Fruit fly (Drosophila melanogaster) whole organism, embryonic: ENCODE data around the gene CG6511.

ENCODE experiments used
- B-H2 ChIP-seq: fragments of 200-800 bp; sonication (Bioruptor generic); optimal IDR thresholded peaks from 2 replicates; lab custom pipeline; 2018; ENCODE audit warnings: missing biosample characterization, mild to moderate bottlenecking, missing genetic modification characterization
- CG10366 ChIP-seq: fragments of 200-800 bp; sonication (Bioruptor generic); IDR thresholded peaks from 2 replicates; pipeline ENCODE4 v1.3.6; 2022; ENCODE audit warnings: missing biosample characterization, missing genetic modification characterization
- CG11723 ChIP-seq: fragments of 200-800 bp; sonication (Bioruptor generic); optimal IDR thresholded peaks from 2 replicates; lab custom pipeline; 2017; ENCODE audit warnings: missing biosample characterization, mild to moderate bottlenecking, missing genetic modification characterization
- CG12299 ChIP-seq: fragments of 200-800 bp; sonication (Bioruptor generic); optimal IDR thresholded peaks from 2 replicates; lab custom pipeline; 2018; ENCODE audit warnings: missing biosample characterization, mild to moderate bottlenecking, missing genetic modification characterization
- CG13123 ChIP-seq: fragments of 200-800 bp; sonication (Bioruptor generic); optimal IDR thresholded peaks from 2 replicates; lab custom pipeline; 2016; ENCODE audit warnings: missing biosample characterization, missing genetic modification characterization
- CG13894 ChIP-seq: fragments of 200-800 bp; sonication (Bioruptor generic); optimal IDR thresholded peaks from 3 replicates; lab custom pipeline; 2018; ENCODE audit warnings: missing biosample characterization, mild to moderate bottlenecking, missing genetic modification characterization, moderate library complexity
- CG14050 ChIP-seq: fragments of 200-800 bp; sonication (Bioruptor generic); IDR thresholded peaks from 3 replicates; pipeline ENCODE4 v1.3.6; 2022; ENCODE audit warnings: missing biosample characterization, missing genetic modification characterization
- CG14710 ChIP-seq: fragments of 200-800 bp; sonication (Bioruptor generic); optimal IDR thresholded peaks from 3 replicates; lab custom pipeline; 2019; ENCODE audit warnings: missing biosample characterization, mild to moderate bottlenecking, missing genetic modification characterization, moderate library complexity
- CG1529 ChIP-seq: fragments of 200-800 bp; sonication (Bioruptor generic); optimal IDR thresholded peaks from 3 replicates; lab custom pipeline; 2018; ENCODE audit warnings: missing biosample characterization, missing genetic modification characterization
- CG17829 ChIP-seq: fragments of 200-800 bp; optimal IDR thresholded peaks from 2 replicates; lab custom pipeline; 2019; ENCODE audit warnings: missing biosample characterization, mild to moderate bottlenecking, missing genetic modification characterization, moderate library complexity
- CG18011 ChIP-seq: fragments of 200-800 bp; sonication (Bioruptor generic); optimal IDR thresholded peaks from 2 replicates; lab custom pipeline; 2017; ENCODE audit warnings: missing biosample characterization, missing genetic modification characterization, mild to moderate bottlenecking, moderate library complexity, missing genotype
- CG18764 ChIP-seq: fragments of 200-800 bp; sonication (Bioruptor generic); optimal IDR thresholded peaks from 3 replicates; lab custom pipeline; 2016; ENCODE audit warnings: missing biosample characterization, missing genetic modification characterization
- CG2120 ChIP-seq: fragments of 200-800 bp; sonication (Bioruptor generic); optimal IDR thresholded peaks from 3 replicates; lab custom pipeline; 2016; ENCODE audit warnings: missing biosample characterization, missing genetic modification characterization
- CG2199 ChIP-seq: fragments of 200-800 bp; sonication (Bioruptor generic); IDR thresholded peaks from 3 replicates; pipeline ENCODE4 v1.3.6; 2022; ENCODE audit warnings: missing biosample characterization, missing genetic modification characterization
- CG33557 ChIP-seq: fragments of 200-800 bp; sonication (Bioruptor generic); optimal IDR thresholded peaks from 2 replicates; lab custom pipeline; 2019; ENCODE audit warnings: missing biosample characterization, mild to moderate bottlenecking, missing genetic modification characterization, moderate library complexity
- CG3838 ChIP-seq: fragments of 200-800 bp; sonication (Bioruptor generic); optimal IDR thresholded peaks from 3 replicates; lab custom pipeline; 2016; ENCODE audit warnings: missing biosample characterization, missing genetic modification characterization
- CG4282 ChIP-seq: fragments of 200-800 bp; sonication (Bioruptor generic); optimal IDR thresholded peaks from 2 replicates; lab custom pipeline; 2016; ENCODE audit warnings: missing biosample characterization, missing genetic modification characterization
- CG4617 ChIP-seq: fragments of 200-800 bp; sonication (Bioruptor generic); optimal IDR thresholded peaks from 3 replicates; lab custom pipeline; 2016; ENCODE audit warnings: missing biosample characterization, missing genetic modification characterization, borderline replicate concordance
- CG5180 ChIP-seq: fragments of 200-800 bp; sonication (Bioruptor generic); optimal IDR thresholded peaks from 3 replicates; lab custom pipeline; 2017; ENCODE audit warnings: missing biosample characterization, missing genetic modification characterization, mild to moderate bottlenecking, moderate library complexity, missing genetic modification reagents
- CG5953 ChIP-seq: fragments of 200-800 bp; sonication (Bioruptor generic); IDR thresholded peaks from 2 replicates; pipeline ENCODE4 v1.3.6; 2022; ENCODE audit warnings: missing biosample characterization, missing genetic modification characterization
- CG7271 ChIP-seq: fragments of 200-800 bp; sonication (Bioruptor generic); optimal IDR thresholded peaks from 2 replicates; lab custom pipeline; 2018; ENCODE audit warnings: missing biosample characterization, mild to moderate bottlenecking, missing genetic modification characterization, moderate library complexity
- CG8765 ChIP-seq: fragments of 200-800 bp; sonication (Bioruptor generic); IDR thresholded peaks from 2 replicates; pipeline ENCODE4 v1.3.6; 2022; ENCODE audit warnings: missing biosample characterization, missing genetic modification characterization
- CG9876 ChIP-seq: fragments of 200-800 bp; sonication (Bioruptor generic); optimal IDR thresholded peaks from 2 replicates; lab custom pipeline; 2016; ENCODE audit warnings: missing biosample characterization, missing genetic modification characterization
- CkIIα-i1 ChIP-seq: fragments of 200-800 bp; sonication (Bioruptor generic); IDR thresholded peaks from 2 replicates; pipeline ENCODE4 v1.3.6; 2022; ENCODE audit warnings: missing biosample characterization, missing genetic modification characterization
- Dad ChIP-seq: fragments of 200-800 bp; sonication (Bioruptor generic); optimal IDR thresholded peaks from 3 replicates; lab custom pipeline; 2016; ENCODE audit warnings: missing biosample characterization, missing genetic modification characterization
- Lpt ChIP-seq: fragments of >200 bp; optimal IDR thresholded peaks from 2 replicates; lab custom pipeline; 2018; ENCODE audit warnings: missing biosample characterization, missing genetic modification characterization
- Max ChIP-seq: fragments of 200-800 bp; sonication (Bioruptor generic); optimal IDR thresholded peaks from 2 replicates; lab custom pipeline; 2016; ENCODE audit warnings: missing biosample characterization, mild to moderate bottlenecking, missing genetic modification characterization
- NC2α ChIP-seq: fragments of 200-800 bp; sonication (Bioruptor generic); optimal IDR thresholded peaks from 2 replicates; lab custom pipeline; 2016; ENCODE audit warnings: missing biosample characterization, missing genetic modification characterization
- Sry-β ChIP-seq: fragments of 200-800 bp; sonication (Bioruptor generic); optimal IDR thresholded peaks from 2 replicates; lab custom pipeline; 2018; ENCODE audit warnings: missing biosample characterization, mild to moderate bottlenecking, missing genetic modification characterization, moderate library complexity
- Ssrp ChIP-seq: fragments of 200-800 bp; sonication (Bioruptor generic); optimal IDR thresholded peaks from 2 replicates; lab custom pipeline; 2018; ENCODE audit warnings: missing biosample characterization, mild to moderate bottlenecking, missing genetic modification characterization, moderate library complexity
- YL-1 ChIP-seq: fragments of 200-800 bp; sonication (Bioruptor generic); optimal IDR thresholded peaks from 3 replicates; lab custom pipeline; 2017; ENCODE audit warnings: missing biosample characterization, mild to moderate bottlenecking, missing genetic modification characterization
- ap ChIP-seq: fragments of 200-800 bp; sonication (Bioruptor generic); IDR thresholded peaks from 2 replicates; pipeline ENCODE4 v1.3.6; 2022; ENCODE audit warnings: missing biosample characterization, missing genetic modification characterization
- ase ChIP-seq: fragments of 200-800 bp; sonication (Bioruptor generic); IDR thresholded peaks from 3 replicates; pipeline ENCODE4 v1.3.6; 2022; ENCODE audit warnings: missing biosample characterization, missing genetic modification characterization
- cas ChIP-seq: fragments of 200-800 bp; sonication (Bioruptor generic); IDR thresholded peaks from 2 replicates; pipeline ENCODE4 v1.3.6; 2022; ENCODE audit warnings: missing biosample characterization, missing genetic modification characterization
- cato ChIP-seq: fragments of 200-800 bp; sonication (Bioruptor generic); optimal IDR thresholded peaks from 2 replicates; lab custom pipeline; 2016; ENCODE audit warnings: missing biosample characterization, missing genetic modification characterization, borderline replicate concordance
- cg ChIP-seq: fragments of 200-800 bp; sonication (Bioruptor generic); optimal IDR thresholded peaks from 3 replicates; lab custom pipeline; 2019; ENCODE audit warnings: missing biosample characterization, mild to moderate bottlenecking, missing genetic modification characterization, moderate library complexity
- corto ChIP-seq: fragments of 200-800 bp; sonication (Bioruptor generic); optimal IDR thresholded peaks from 2 replicates; lab custom pipeline; 2016; ENCODE audit warnings: missing biosample characterization, mild to moderate bottlenecking, missing genetic modification characterization, moderate library complexity
- croc ChIP-seq: fragments of 200-800 bp; sonication (Bioruptor generic); conservative IDR thresholded peaks from 3 replicates; pipeline ENCODE4 v1.3.6; 2022; ENCODE audit warnings: missing biosample characterization, missing genetic modification characterization
- cwo ChIP-seq: fragments of 200-800 bp; sonication (Bioruptor generic); optimal IDR thresholded peaks from 3 replicates; lab custom pipeline; 2017; ENCODE audit warnings: missing biosample characterization, missing genetic modification characterization, mild to moderate bottlenecking, moderate library complexity, missing genetic modification reagents
- emc ChIP-seq: fragments of 200-800 bp; sonication (Bioruptor generic); optimal IDR thresholded peaks from 2 replicates; lab custom pipeline; 2016; ENCODE audit warnings: missing biosample characterization, missing genetic modification characterization
- fd102C ChIP-seq: fragments of 200-800 bp; sonication (Bioruptor generic); optimal IDR thresholded peaks from 2 replicates; lab custom pipeline; 2018; ENCODE audit warnings: missing biosample characterization, mild to moderate bottlenecking, missing genetic modification characterization, moderate library complexity
- fd64A ChIP-seq: fragments of 200-800 bp; sonication (Bioruptor generic); optimal IDR thresholded peaks from 3 replicates; lab custom pipeline; 2018; ENCODE audit warnings: missing biosample characterization, mild to moderate bottlenecking, missing genetic modification characterization
- gcm2 ChIP-seq: fragments of 200-800 bp; sonication (Bioruptor generic); optimal IDR thresholded peaks from 2 replicates; lab custom pipeline; 2016; ENCODE audit warnings: missing biosample characterization, missing genetic modification characterization
- hb ChIP-seq: fragments of 200-800 bp; sonication (Bioruptor generic); IDR thresholded peaks from 3 replicates; pipeline ENCODE4 v1.3.6; 2022; ENCODE audit warnings: missing biosample characterization, missing genetic modification characterization; ENCODE audit not compliant: partially characterized antibody
- jigr1 ChIP-seq: fragments of 200-800 bp; sonication (Bioruptor generic); IDR thresholded peaks from 3 replicates; pipeline ENCODE4 v1.3.6; 2022; ENCODE audit warnings: missing biosample characterization, missing genetic modification characterization
- jing ChIP-seq: fragments of 200-800 bp; sonication (Bioruptor generic); optimal IDR thresholded peaks from 2 replicates; lab custom pipeline; 2018; ENCODE audit warnings: missing biosample characterization, mild to moderate bottlenecking, missing genetic modification characterization
- nerfin-1 ChIP-seq: fragments of 200-800 bp; sonication (Bioruptor generic); optimal IDR thresholded peaks from 3 replicates; lab custom pipeline; 2019; ENCODE audit warnings: missing biosample characterization, mild to moderate bottlenecking, missing genetic modification characterization, moderate library complexity
- sima ChIP-seq: fragments of 200-800 bp; sonication (Bioruptor generic); optimal IDR thresholded peaks from 2 replicates; lab custom pipeline; 2016; ENCODE audit warnings: missing biosample characterization, missing genetic modification characterization
- tx ChIP-seq: fragments of 200-800 bp; sonication (Bioruptor generic); optimal IDR thresholded peaks from 2 replicates; lab custom pipeline; 2016; ENCODE audit warnings: missing biosample characterization, missing genetic modification characterization
- yki ChIP-seq: fragments of >200 bp; optimal IDR thresholded peaks from 3 replicates; lab custom pipeline; 2018
- z ChIP-seq: fragments of 200-800 bp; sonication (Bioruptor generic); IDR thresholded peaks from 3 replicates; pipeline ENCODE4 v1.3.6; 2022; ENCODE audit warnings: missing biosample characterization, missing genetic modification characterization

The CG6511 gene

DNA sequence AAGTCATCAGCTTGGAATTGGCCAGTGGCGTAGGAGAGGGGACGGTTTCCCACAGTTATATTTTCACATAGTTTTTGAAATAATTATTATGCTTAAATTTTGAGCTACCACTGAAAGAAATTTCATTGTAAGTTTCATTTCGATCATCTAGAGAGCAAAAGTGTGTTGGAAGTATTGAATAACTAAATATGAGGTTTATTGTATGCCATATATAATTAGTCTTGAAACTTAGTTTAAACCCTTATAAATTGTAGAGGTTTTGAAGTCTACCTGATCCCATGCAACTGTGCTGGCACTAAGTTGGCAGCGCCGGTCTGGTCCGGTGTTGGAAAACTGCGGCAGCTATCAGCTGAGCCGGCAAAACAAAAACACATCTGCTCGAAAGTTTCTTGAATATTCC lies at the start of gene CG6511, which contains the start of gene CG32022 (continued):
- TF ChIP-seq jigr1 = peak; percentile 95
- peak; percentile 94 for TF ChIP-seq Max (GFP tag; lab: Kevin White, UChicago)
- TF ChIP-seq cg (GFP tag; lab: Kevin White, UChicago) = no peak
- TF ChIP-seq tx (GFP tag; lab: Kevin White, UChicago) = peak; percentile 99
- peak; percentile 97 for TF ChIP-seq Ssrp (tag; lab: Kevin White, UChicago)
- TF ChIP-seq nerfin-1 = peak; percentile 96
- peak; percentile 97 for TF ChIP-seq cato (GFP tag; lab: Kevin White, UChicago)
- TF ChIP-seq hb (GFP tag; lab: Robert Waterston, UW) = no peak
- TF ChIP-seq CkIIα-i1 (GFP tag; lab: Robert Waterston, UW) = peak; percentile 76
- TF ChIP-seq CG5953 (GFP tag; lab: Robert Waterston, UW) = peak; percentile 86
- no peak for TF ChIP-seq yki
- peak; percentile 96 for TF ChIP-seq CG17829
- peak; percentile 93 for TF ChIP-seq ase
- TF ChIP-seq Lpt (GFP tag; lab: Kevin White, UChicago) = no peak
- peak; percentile 93 for TF ChIP-seq CG1529 (GFP tag; lab: Kevin White, UChicago)
- TF ChIP-seq CG13123 (GFP tag; lab: Kevin White, UChicago) = peak; percentile 94
- TF ChIP-seq Sry-β = peak; percentile 68
- peak; percentile 95 for TF ChIP-seq CG13894 (tag; lab: Kevin White, UChicago)
- peak; percentile 98 for TF ChIP-seq Dad
- peak; percentile 11; the same call in 1 of the 3 replicates for TF ChIP-seq z
- TF ChIP-seq CG33557 (GFP tag; lab: Kevin White, UChicago) = peak; percentile 96
- TF ChIP-seq YL-1 (GFP tag; lab: Kevin White, UChicago) = peak; percentile 90
- TF ChIP-seq fd102C (GFP tag; lab: Kevin White, UChicago) = peak; percentile 80
- TF ChIP-seq croc = peak; percentile 97
- peak; percentile 96 for TF ChIP-seq CG9876
- peak; percentile 93 for TF ChIP-seq emc
- peak; percentile 91 for TF ChIP-seq cwo
- TF ChIP-seq B-H2 (GFP tag; lab: Kevin White, UChicago) = peak; percentile 98
- TF ChIP-seq CG4282 = peak; percentile 93
- TF ChIP-seq CG2199 (GFP tag; lab: Robert Waterston, UW) = peak; percentile 92
- peak; percentile 94 for TF ChIP-seq CG12299
- peak; percentile 95 for TF ChIP-seq CG10366 (GFP tag; lab: Robert Waterston, UW)
- TF ChIP-seq CG18764 (GFP tag; lab: Kevin White, UChicago) = peak; percentile 96
- TF ChIP-seq cas (GFP tag; lab: Robert Waterston, UW) = peak; percentile 93
- TF ChIP-seq CG18011 (GFP tag; lab: Kevin White, UChicago) = peak; percentile 86
- peak; percentile 95 for TF ChIP-seq NC2α (GFP tag; lab: Kevin White, UChicago)
- peak; percentile 96 for TF ChIP-seq CG14710 (tag; lab: Kevin White, UChicago)
- peak; percentile 89 for TF ChIP-seq ap (GFP tag; lab: Robert Waterston, UW)
- TF ChIP-seq gcm2 = peak; percentile 90
- peak; percentile 92 for TF ChIP-seq CG3838 (GFP tag; lab: Kevin White, UChicago)
- TF ChIP-seq CG4617 (GFP tag; lab: Kevin White, UChicago) = peak; percentile 96
- TF ChIP-seq CG5180 (GFP tag; lab: Kevin White, UChicago) = peak; percentile 84
- peak; percentile 94 for TF ChIP-seq CG14050 (GFP tag; lab: Robert Waterston, UW)
- TF ChIP-seq CG7271 = peak; percentile 86
- peak; percentile 95 for TF ChIP-seq CG11723 (GFP tag; lab: Kevin White, UChicago)
- TF ChIP-seq sima (GFP tag; lab: Kevin White, UChicago) = peak; percentile 90
- peak; percentile 93 for TF ChIP-seq jing (GFP tag; lab: Kevin White, UChicago)
- peak; percentile 99 for TF ChIP-seq CG2120 (GFP tag; lab: Kevin White, UChicago)
- TF ChIP-seq fd64A = peak; percentile 63
- TF ChIP-seq CG8765 (GFP tag; lab: Robert Waterston, UW) = peak; percentile 93
- TF ChIP-seq corto (GFP tag; lab: Kevin White, UChicago) = peak; percentile 75
